Worm (Caenorhabditis elegans) whole organism, L4 larva: ENCODE measurements around the gene unc-79.

Experiments used
- D1046.2 ChIP-seq: fragments of 200-800 bp; sonication (Bioruptor generic); IDR thresholded peaks from 2 replicates; pipeline ENCODE4 v1.3.6; 2022; ENCODE audit warnings: missing genetic modification characterization, missing compliant biosample characterization
- R02D3.7 ChIP-seq: fragments of 150-350 bp; sonication (generic microtip); optimal IDR thresholded peaks from 3 replicates; lab custom pipeline; 2014; ENCODE audit warnings: missing biosample characterization, missing genetic modification characterization
- T20F7.1 ChIP-seq: fragments of 200-800 bp; sonication (Bioruptor generic); optimal IDR thresholded peaks from 2 replicates; lab custom pipeline; 2018; ENCODE audit warnings: mild to moderate bottlenecking, missing genetic modification characterization, missing compliant biosample characterization
- T26A8.4 ChIP-seq: fragments of 200-800 bp; sonication (Bioruptor generic); IDR thresholded peaks from 2 replicates; pipeline ENCODE4 v1.3.6; 2022; ENCODE audit warnings: missing genetic modification characterization, missing compliant biosample characterization
- Y48G9A.11 ChIP-seq: fragments of 200-800 bp; sonication (Bioruptor generic); IDR thresholded peaks from 2 replicates; pipeline ENCODE4 v1.3.6; 2022; ENCODE audit warnings: missing genetic modification reagents, missing genetic modification characterization, missing compliant biosample characterization
- Y75B8A.6 ChIP-seq: fragments of 200-800 bp; sonication (Bioruptor generic); IDR thresholded peaks from 2 replicates; pipeline ENCODE4 v1.3.6; 2022; ENCODE audit warnings: missing genetic modification reagents, missing genetic modification characterization, missing compliant biosample characterization
- ZK337.2 ChIP-seq: fragments of 200-800 bp; sonication (Bioruptor generic); IDR thresholded peaks from 2 replicates; pipeline ENCODE4 v1.3.6; 2022; ENCODE audit warnings: missing genetic modification reagents, missing genetic modification characterization, missing compliant biosample characterization
- ama-1 ChIP-seq: fragments of 150-350 bp; optimal IDR thresholded peaks from 2 replicates; lab custom pipeline; 2014; ENCODE audit warnings: inconsistent platforms, mixed read lengths
- ceh-20 ChIP-seq: fragments of 200-800 bp; sonication (Bioruptor generic); IDR thresholded peaks from 2 replicates; pipeline ENCODE4 v1.3.6; 2022; ENCODE audit warnings: missing genetic modification reagents, missing genetic modification characterization, missing compliant biosample characterization
- ceh-28 ChIP-seq: fragments of 150-350 bp; optimal IDR thresholded peaks from 2 replicates; lab custom pipeline; 2014; ENCODE audit warnings: missing biosample characterization, missing genetic modification reagents, missing genetic modification characterization
- ceh-32 ChIP-seq: sonication (generic microtip); optimal IDR thresholded peaks from 2 replicates; lab custom pipeline; 2016; ENCODE audit warnings: mild to moderate bottlenecking, missing genetic modification characterization, missing compliant biosample characterization; ENCODE audit not compliant: poor library complexity
- ceh-62 ChIP-seq: sonication (generic microtip); optimal IDR thresholded peaks from 2 replicates; lab custom pipeline; 2017; ENCODE audit warnings: missing biosample characterization, missing genetic modification characterization
- cey-2 ChIP-seq: sonication (generic microtip); optimal IDR thresholded peaks from 3 replicates; lab custom pipeline; 2017; ENCODE audit warnings: missing genetic modification characterization, mild to moderate bottlenecking, missing compliant biosample characterization, antibody characterized with exemption, borderline replicate concordance; ENCODE audit not compliant: insufficient read depth
- daf-12 ChIP-seq: fragments of 150-350 bp; optimal IDR thresholded peaks from 2 replicates; lab custom pipeline; 2014; ENCODE audit warnings: missing biosample characterization, missing genetic modification reagents, missing genetic modification characterization
- daf-16 ChIP-seq, 3 experiments: sonication (generic microtip); optimal IDR thresholded peaks; 2 replicates each; lab custom pipeline; 2016 to 2017; ENCODE audit warnings: missing genetic modification characterization in 3 of 3, missing genetic modification reagents in 3 of 3, mild to moderate bottlenecking in 2 of 3, missing compliant biosample characterization in 2 of 3, missing biosample characterization in 1 of 3, moderate library complexity in 1 of 3
- daf-19 ChIP-seq: fragments of 200-800 bp; sonication (Bioruptor generic); conservative IDR thresholded peaks from 2 replicates; pipeline ENCODE4 v1.3.6; 2022; ENCODE audit warnings: missing genetic modification characterization, missing compliant biosample characterization
- daf-8 ChIP-seq: fragments of 200-800 bp; sonication (Bioruptor generic); IDR thresholded peaks from 2 replicates; pipeline ENCODE4 v1.3.6; 2022; ENCODE audit warnings: missing genetic modification characterization, missing compliant biosample characterization
- dmd-9 ChIP-seq: fragments of 200-800 bp; sonication (Bioruptor generic); IDR thresholded peaks from 2 replicates; pipeline ENCODE4 v1.3.6; 2022; ENCODE audit warnings: missing genetic modification reagents, missing genetic modification characterization, missing compliant biosample characterization
- duxl-1 ChIP-seq: sonication (generic microtip); optimal IDR thresholded peaks from 2 replicates; lab custom pipeline; 2016; ENCODE audit warnings: mild to moderate bottlenecking, missing genetic modification characterization, moderate library complexity, missing compliant biosample characterization; ENCODE audit not compliant: poor library complexity
- fos-1 ChIP-seq: fragments of 150-350 bp; optimal IDR thresholded peaks from 2 replicates; lab custom pipeline; 2014; ENCODE audit warnings: missing biosample characterization, missing genetic modification characterization
- hlh-30 ChIP-seq: sonication (generic microtip); optimal IDR thresholded peaks from 2 replicates; lab custom pipeline; 2017; ENCODE audit warnings: antibody characterized with exemption, mild to moderate bottlenecking, missing genetic modification characterization, missing compliant biosample characterization; ENCODE audit not compliant: insufficient read depth
- hmg-1.1 ChIP-seq: fragments of 200-800 bp; sonication (Bioruptor generic); IDR thresholded peaks from 2 replicates; pipeline ENCODE4 v1.3.6; 2022; ENCODE audit warnings: missing genetic modification reagents, missing genetic modification characterization, missing compliant biosample characterization
- lin-29 ChIP-seq: fragments of 200-800 bp; sonication (Bioruptor generic); IDR thresholded peaks from 2 replicates; pipeline ENCODE4 v1.3.6; 2022; ENCODE audit warnings: missing genetic modification reagents, missing genetic modification characterization, missing compliant biosample characterization
- lin-38 ChIP-seq: fragments of 200-800 bp; sonication (Bioruptor generic); IDR thresholded peaks from 2 replicates; pipeline ENCODE4 v1.3.6; 2022; ENCODE audit warnings: missing genetic modification reagents, missing genetic modification characterization, missing compliant biosample characterization
- madf-5 ChIP-seq, 2 experiments: fragments of 200-800 bp; sonication (Bioruptor generic); IDR thresholded peaks; 2 replicates each; pipeline ENCODE4 v1.3.6; 2022; ENCODE audit warnings: missing compliant biosample characterization in 2 of 2, missing genetic modification characterization in 2 of 2
- madf-9 ChIP-seq: fragments of 200-800 bp; sonication (Bioruptor generic); conservative IDR thresholded peaks from 2 replicates; pipeline ENCODE4 v1.3.6; 2022; ENCODE audit warnings: missing genetic modification reagents, missing genetic modification characterization, missing compliant biosample characterization
- mep-1 ChIP-seq: fragments of 150-350 bp; sonication (generic microtip); optimal IDR thresholded peaks from 3 replicates; lab custom pipeline; 2014; ENCODE audit warnings: missing biosample characterization, missing genetic modification characterization
- nhr-10 ChIP-seq: fragments of 150-350 bp; optimal IDR thresholded peaks from 2 replicates; lab custom pipeline; 2014; ENCODE audit warnings: missing biosample characterization, missing genetic modification characterization
- nhr-237 ChIP-seq: sonication (generic microtip); optimal IDR thresholded peaks from 2 replicates; lab custom pipeline; 2017; ENCODE audit warnings: missing biosample characterization, missing genetic modification characterization
- nhr-25 ChIP-seq: sonication (generic microtip); optimal IDR thresholded peaks from 2 replicates; lab custom pipeline; 2017; ENCODE audit warnings: missing genetic modification characterization, mild to moderate bottlenecking, missing compliant biosample characterization, antibody characterized with exemption, moderate library complexity, borderline replicate concordance; ENCODE audit not compliant: insufficient read depth
- nhr-42 ChIP-seq: fragments of 200-800 bp; sonication (Bioruptor generic); IDR thresholded peaks from 2 replicates; pipeline ENCODE4 v1.3.6; 2022; ENCODE audit warnings: missing genetic modification characterization, missing compliant biosample characterization
- nhr-76 ChIP-seq: fragments of 150-350 bp; optimal IDR thresholded peaks from 2 replicates; lab custom pipeline; 2014; ENCODE audit warnings: missing biosample characterization, missing genetic modification characterization
- php-3 ChIP-seq: fragments of 200-800 bp; sonication (Bioruptor generic); IDR thresholded peaks from 2 replicates; pipeline ENCODE4 v1.3.6; 2022; ENCODE audit warnings: missing genetic modification reagents, missing genetic modification characterization, missing compliant biosample characterization
- pqm-1 ChIP-seq: sonication (generic microtip); optimal IDR thresholded peaks from 2 replicates; lab custom pipeline; 2017; ENCODE audit warnings: missing biosample characterization, missing genetic modification characterization
- saeg-2 ChIP-seq: fragments of 200-800 bp; sonication (Bioruptor generic); IDR thresholded peaks from 2 replicates; pipeline ENCODE4 v1.3.6; 2022; ENCODE audit warnings: missing genetic modification reagents, missing genetic modification characterization, missing compliant biosample characterization
- set-16 ChIP-seq: fragments of 200-800 bp; sonication (Bioruptor generic); IDR thresholded peaks from 2 replicates; pipeline ENCODE4 v1.3.6; 2022; ENCODE audit warnings: missing genetic modification reagents, missing genetic modification characterization, missing compliant biosample characterization
- snpc-4 ChIP-seq: fragments of 150-350 bp; optimal IDR thresholded peaks from 2 replicates; lab custom pipeline; 2014; ENCODE audit warnings: missing biosample characterization, missing genetic modification characterization
- tra-1 ChIP-seq: fragments of 200-800 bp; sonication (Bioruptor generic); IDR thresholded peaks from 2 replicates; pipeline ENCODE4 v1.3.6; 2022; ENCODE audit warnings: missing genetic modification reagents, missing genetic modification characterization, missing compliant biosample characterization
- unc-39 ChIP-seq: sonication (generic microtip); optimal IDR thresholded peaks from 2 replicates; lab custom pipeline; 2017; ENCODE audit warnings: missing biosample characterization, missing genetic modification characterization
- unc-62 ChIP-seq, 3 experiments: fragments of 150-350 bp in 1 of 3; sonication (generic microtip); optimal IDR thresholded peaks in 2 of 3; peaks in 1 of 3; 1 replicate in 1 of 3; 2 replicates in 2 of 3; lab custom pipeline; 2014 to 2017; ENCODE audit warnings: missing biosample characterization in 3 of 3, missing genetic modification characterization in 3 of 3, missing genetic modification reagents in 3 of 3, missing genotype in 1 of 3
- vab-7 ChIP-seq: fragments of 200-800 bp; sonication (Bioruptor generic); IDR thresholded peaks from 2 replicates; pipeline ENCODE4 v1.3.6; 2022; ENCODE audit warnings: missing genetic modification reagents, missing genetic modification characterization, missing compliant biosample characterization
- zag-1 ChIP-seq: fragments of 150-350 bp; optimal IDR thresholded peaks from 2 replicates; lab custom pipeline; 2014; ENCODE audit warnings: missing biosample characterization, missing genetic modification characterization
- zfp-2 ChIP-seq: sonication (generic microtip); optimal IDR thresholded peaks from 2 replicates; lab custom pipeline; 2016; ENCODE audit warnings: mild to moderate bottlenecking, missing genetic modification characterization, missing compliant biosample characterization
- ztf-11 ChIP-seq: fragments of 150-350 bp; optimal IDR thresholded peaks from 2 replicates; lab custom pipeline; 2014; ENCODE audit warnings: missing biosample characterization, missing genetic modification characterization
- ztf-7 ChIP-seq: fragments of 150-350 bp; optimal IDR thresholded peaks from 2 replicates; lab custom pipeline; 2014; ENCODE audit warnings: missing biosample characterization, missing genetic modification characterization

unc-79 gene

ce11 chrIII:4018095-4018498 is 48.3 kb upstream of the unc-79 start (continued):
- TF ChIP-seq saeg-2 (GFP tag; lab: Robert Waterston, UW) (0 out of 2 replicates have a peak, but pooled peaks have one; percentile 10), cey-2 (tag; lab: Kevin White, UChicago) (no peak), daf-8 (no peak), madf-9 (GFP tag; lab: Robert Waterston, UW) (no peak), mep-1 (peak; percentile 74), T20F7.1 (no peak), hlh-30 (peak; percentile 50), dmd-9 (GFP tag; lab: Robert Waterston, UW) (0 out of 2 replicates have a peak, but pooled peaks have one; percentile 7), zag-1 (tag; lab: Kevin White, UChicago) (no peak), nhr-10 (tag; lab: Kevin White, UChicago) (peak; percentile 10)

- TF ChIP-seq Y48G9A.11 (GFP tag; lab: Robert Waterston, UW) (no peak), ceh-62 (tag; lab: Kevin White, UChicago) (no peak), set-16 (peak; percentile 65), ama-1 (lab: Kevin White, UChicago) (no peak), daf-12 (no peak), snpc-4 (tag; lab: Kevin White, UChicago) (no peak), nhr-25 (tag; lab: Kevin White, UChicago) (no peak), lin-29 (no peak), php-3 (GFP tag; lab: Robert Waterston, UW) (no peak), D1046.2 (GFP tag; lab: Robert Waterston, UW) (no peak), nhr-76 (tag; lab: Kevin White, UChicago) (no peak), nhr-42 (GFP tag; lab: Robert Waterston, UW) (no peak), ztf-11 (tag; lab: Kevin White, UChicago) (no peak), zfp-2 (tag; lab: Kevin White, UChicago) (no peak), saeg-2 (GFP tag; lab: Robert Waterston, UW) (no peak), cey-2 (tag; lab: Kevin White, UChicago) (no peak), hmg-1.1 (0 out of 2 replicates have a peak, but pooled peaks have one; percentile 24), nhr-237 (no peak), ceh-32 (tag; lab: Kevin White, UChicago) (no peak), tra-1 (GFP tag; lab: Robert Waterston, UW) (0 out of 2 replicates have a peak, but pooled peaks have one; percentile 12), T26A8.4 (GFP tag; lab: Robert Waterston, UW) (no peak), duxl-1 (tag; lab: Kevin White, UChicago) (no peak), vab-7 (GFP tag; lab: Robert Waterston, UW) (no peak), daf-19 (GFP tag; lab: Robert Waterston, UW) (no peak), unc-39 (tag; lab: Kevin White, UChicago) (no peak), T20F7.1 (no peak), madf-5 (GFP tag; IDR thresholded peaks at IDR 0.05; lab: Robert Waterston, UW) (0 out of 4 replicates have a peak, but pooled peaks of 1 of the 2 experiments have one; percentile 28), unc-62 (GFP tag; optimal IDR thresholded peaks at IDR 0.05 in 1 of 2; lab: Kevin White, UChicago) (peak in 1 of 2 experiments; percentile 95), unc-62 (tag; optimal IDR thresholded peaks at IDR 0.05; lab: Kevin White, UChicago) (no peak), daf-16 (GFP tag; optimal IDR thresholded peaks at IDR 0.05; lab: Kevin White, UChicago) (no peak), daf-16 (tag; optimal IDR thresholded peaks at IDR 0.05; lab: Kevin White, UChicago) (peak; percentile 52), ceh-20 (GFP tag; lab: Robert Waterston, UW) (no peak), Y75B8A.6 (GFP tag; lab: Robert Waterston, UW) (no peak), pqm-1 (tag; lab: Kevin White, UChicago) (peak; percentile 72), ZK337.2 (GFP tag; lab: Robert Waterston, UW) (no peak), fos-1 (tag; lab: Kevin White, UChicago) (no peak), ceh-28 (tag; lab: Kevin White, UChicago) (no peak), R02D3.7 (tag; lab: Kevin White, UChicago) (no peak), lin-38 (no peak), ztf-7 (tag; lab: Kevin White, UChicago) (no peak)
Observed at ce11 chrIII:4018591-4019580, 47.5 kb upstream of the unc-79 start.
